Worm (Caenorhabditis elegans): ENCODE results near the gene F53H4.2.
A peak's percentile ranks its signal among the peaks of the same experiment; 100 is the strongest.

Gene F53H4.2

ce11 chrX:15878785-15879184 lies 21.8 kb downstream of the F53H4.2 start, which contains the start of gene gmeb-2:
Gene gmeb-2 (plus strand): TSS chrX:15879085.
- TF ChIP-seq set-16 (GFP tag; IDR thresholded peaks at IDR 0.05): peak; percentile 44; the same call in 1 of the 2 replicates
- no peak for TF ChIP-seq cey-2 (tag; optimal IDR thresholded peaks at IDR 0.05; ENCODE audit: borderline replicate concordance, insufficient read depth)
- TF ChIP-seq dmd-9 (GFP tag; IDR thresholded peaks at IDR 0.05): no peak

ce11 chrX:15881027-15881426 lies 24.1 kb downstream of the F53H4.2 start:
- TF ChIP-seq cey-2 (tag; optimal IDR thresholded peaks at IDR 0.05; ENCODE audit: borderline replicate concordance, insufficient read depth) (no peak), unc-62 (GFP tag; optimal IDR thresholded peaks at IDR 0.05 in 1 of 2) (no peak), unc-62 (tag; optimal IDR thresholded peaks at IDR 0.05) (no peak), fkh-10 (GFP tag; optimal IDR thresholded peaks at IDR 0.05) (no peak), mes-2 (tag; optimal IDR thresholded peaks at IDR 0.05; ENCODE audit: poor library complexity, severe bottlenecking) (no peak), F44E2.7 (GFP tag; IDR thresholded peaks at IDR 0.05) (no peak), hlh-30 (tag; optimal IDR thresholded peaks at IDR 0.05; ENCODE audit: insufficient read depth) (peak; percentile 14), ZK337.2 (GFP tag; IDR thresholded peaks at IDR 0.05) (no peak), ztf-11 (tag; optimal IDR thresholded peaks at IDR 0.05) (no peak), jun-1 (tag; optimal IDR thresholded peaks at IDR 0.05) (no peak), nhr-28 (tag; optimal IDR thresholded peaks at IDR 0.05) (no peak), ama-1 (optimal IDR thresholded peaks at IDR 0.05) (no peak), set-16 (GFP tag; IDR thresholded peaks at IDR 0.05) (peak; percentile 89), daf-19 (GFP tag; conservative IDR thresholded peaks at IDR 0.05) (no peak), hlh-11 (tag; optimal IDR thresholded peaks at IDR 0.05) (peak; percentile 21), lin-15B (tag; optimal IDR thresholded peaks at IDR 0.05) (no peak), ceh-62 (tag; optimal IDR thresholded peaks at IDR 0.05) (no peak), daf-8 (GFP tag; IDR thresholded peaks at IDR 0.05) (no peak), arid-1 (GFP tag; conservative IDR thresholded peaks at IDR 0.05) (no peak), pha-4 (GFP tag; IDR thresholded peaks at IDR 0.05) (peak; percentile 56; the same call in 1 of the 2 replicates), pha-4 (tag; optimal IDR thresholded peaks at IDR 0.05) (no peak), nhr-237 (tag; optimal IDR thresholded peaks at IDR 0.05) (no peak), zfp-3 (GFP tag; conservative IDR thresholded peaks at IDR 0.05) (no peak), aha-1 (tag) (peak; percentile 81), nhr-76 (tag; optimal IDR thresholded peaks at IDR 0.05) (no peak), Y5F2A.4 (GFP tag; optimal IDR thresholded peaks at IDR 0.05) (no peak), ceh-44 (GFP tag; IDR thresholded peaks at IDR 0.05) (no peak), dmd-9 (GFP tag; IDR thresholded peaks at IDR 0.05) (no peak)

DNA sequence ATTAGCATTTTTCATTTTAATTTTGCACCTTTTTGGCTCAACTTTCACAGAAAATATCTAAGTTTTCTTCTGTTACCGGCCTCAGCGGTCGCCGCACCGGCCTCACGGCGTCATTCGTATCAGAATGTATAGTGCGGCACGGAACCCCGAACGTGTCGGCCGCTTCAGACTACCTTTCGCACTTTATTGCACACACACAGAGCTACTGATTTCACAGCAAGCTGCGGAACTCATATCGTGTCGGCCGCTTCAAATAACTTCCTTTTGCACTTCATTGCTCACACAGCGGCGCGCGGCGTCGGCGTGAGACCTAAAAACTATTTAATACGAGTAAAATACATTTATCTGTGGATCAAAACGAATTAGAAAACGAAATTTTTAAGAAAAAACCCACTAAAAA lies 27.5 kb downstream of the F53H4.2 start:
- TF ChIP-seq mep-1 (tag; optimal IDR thresholded peaks at IDR 0.05) (no peak), spr-1 (tag; optimal IDR thresholded peaks at IDR 0.05) (no peak), gei-8 (GFP tag; optimal IDR thresholded peaks at IDR 0.05) (no peak), spr-3 (GFP tag; optimal IDR thresholded peaks at IDR 0.05) (no peak), hlh-11 (tag; optimal IDR thresholded peaks at IDR 0.05) (no peak), Y105C5A.15 (GFP tag; IDR thresholded peaks at IDR 0.05) (no peak), nhr-76 (tag; optimal IDR thresholded peaks at IDR 0.05) (no peak), dpl-1 (GFP tag; optimal IDR thresholded peaks at IDR 0.05) (no peak), nhr-28 (tag; optimal IDR thresholded peaks at IDR 0.05) (no peak)

DNA sequence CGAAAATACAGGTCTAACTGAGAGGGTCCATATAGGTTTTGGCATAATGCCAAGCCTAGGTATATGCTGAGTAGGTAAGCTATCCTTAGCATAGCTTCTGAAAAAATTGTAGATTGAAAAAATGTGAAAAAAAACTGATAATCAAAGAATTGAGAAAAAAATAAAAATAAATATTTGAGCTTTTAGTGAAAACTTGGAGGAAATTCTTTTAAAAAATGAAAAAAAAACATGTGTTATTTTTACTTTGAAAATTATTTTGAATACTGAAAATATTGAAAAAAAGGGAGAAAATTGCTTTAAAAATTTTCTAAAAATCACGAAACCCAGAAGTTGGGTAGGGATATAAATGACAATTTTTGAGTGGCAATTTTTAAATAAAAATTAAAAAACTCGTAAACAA lies 30.5 kb downstream of the F53H4.2 start, which contains the start of gene F53H4.3:
F53H4.3 (minus strand) TSS at position 101 of the 400 bp plus-strand sequence.
- TF ChIP-seq ama-1 (optimal IDR thresholded peaks at IDR 0.05) (no peak), lin-38 (GFP tag; IDR thresholded peaks at IDR 0.05) (no peak), nhr-10 (tag; optimal IDR thresholded peaks at IDR 0.05) (no peak), gei-8 (GFP tag; optimal IDR thresholded peaks at IDR 0.05) (no peak), mes-2 (tag; optimal IDR thresholded peaks at IDR 0.05; ENCODE audit: poor library complexity, severe bottlenecking) (no peak), nhr-42 (GFP tag; IDR thresholded peaks at IDR 0.05) (no peak), fos-1 (tag; optimal IDR thresholded peaks at IDR 0.05) (no peak), hlh-11 (tag; optimal IDR thresholded peaks at IDR 0.05) (no peak), madf-5 (GFP tag; IDR thresholded peaks at IDR 0.05) (no peak), ztf-7 (tag; optimal IDR thresholded peaks at IDR 0.05) (no peak), Y75B8A.6 (GFP tag; IDR thresholded peaks at IDR 0.05) (no peak), zip-2 (tag; optimal IDR thresholded peaks at IDR 0.05) (no peak), snpc-1.2 (GFP tag; IDR thresholded peaks at IDR 0.05) (no peak), mdt-29 (GFP tag; IDR thresholded peaks at IDR 0.05) (no peak)
